Worm (Caenorhabditis elegans) whole organism, early embryonic: ENCODE measurements around the gene acs-7.

Experiments used
- B0310.2 ChIP-seq: sonication (generic microtip); optimal IDR thresholded peaks from 2 replicates; lab custom pipeline; 2016; ENCODE audit warnings: mild to moderate bottlenecking, missing genetic modification characterization, missing compliant biosample characterization
- ama-1 ChIP-seq: fragments of 150-350 bp; optimal IDR thresholded peaks from 2 replicates; lab custom pipeline; 2014
- ceh-13 ChIP-seq: fragments of 200-800 bp; sonication (Bioruptor generic); optimal IDR thresholded peaks from 2 replicates; lab custom pipeline; 2018; ENCODE audit warnings: mild to moderate bottlenecking, missing genetic modification characterization, missing compliant biosample characterization
- flt-1 ChIP-seq: fragments of 200-800 bp; sonication (Bioruptor generic); IDR thresholded peaks from 2 replicates; pipeline ENCODE4 v1.3.6; 2022; ENCODE audit warnings: missing genetic modification characterization, missing compliant biosample characterization
- pes-1 ChIP-seq: fragments of 200-800 bp; sonication (Bioruptor generic); IDR thresholded peaks from 2 replicates; pipeline ENCODE4 v1.3.6; 2022; ENCODE audit warnings: missing genetic modification reagents, missing genetic modification characterization, missing compliant biosample characterization
- scrt-1 ChIP-seq: fragments of 200-800 bp; sonication (Bioruptor generic); IDR thresholded peaks from 2 replicates; pipeline ENCODE4 v1.3.6; 2022; ENCODE audit warnings: missing genetic modification characterization, missing compliant biosample characterization
- sea-1 ChIP-seq: fragments of 200-800 bp; sonication (Bioruptor generic); conservative IDR thresholded peaks from 2 replicates; pipeline ENCODE4 v1.3.6; 2022; ENCODE audit warnings: missing genetic modification characterization, missing compliant biosample characterization
- tbx-11 ChIP-seq: fragments of 200-800 bp; sonication (Bioruptor generic); IDR thresholded peaks from 2 replicates; pipeline ENCODE4 v1.3.6; 2022; ENCODE audit warnings: missing genetic modification characterization, missing compliant biosample characterization
- tbx-37 ChIP-seq: fragments of 200-800 bp; sonication (Bioruptor generic); conservative IDR thresholded peaks from 2 replicates; pipeline ENCODE4 v1.3.6; 2022; ENCODE audit warnings: missing genetic modification reagents, missing genetic modification characterization, missing compliant biosample characterization
- tra-4 ChIP-seq: sonication (generic microtip); optimal IDR thresholded peaks from 2 replicates; lab custom pipeline; 2017; ENCODE audit warnings: missing genetic modification characterization, missing compliant biosample characterization

ce11 chrII:9268983-9269382 is 22.8 kb upstream of the acs-7 start:
- no peak for TF ChIP-seq scrt-1 (GFP tag; lab: Robert Waterston, UW)
- no peak for TF ChIP-seq tbx-11 (GFP tag; lab: Robert Waterston, UW)
- TF ChIP-seq tra-4 (tag; lab: Kevin White, UChicago), result no peak
- TF ChIP-seq ama-1 (lab: Kevin White, UChicago), result no peak
- TF ChIP-seq pes-1 (GFP tag; lab: Robert Waterston, UW), result peak; percentile 56
- TF ChIP-seq tbx-37 (GFP tag; lab: Robert Waterston, UW), result no peak
- no peak for TF ChIP-seq sea-1 (GFP tag; lab: Robert Waterston, UW)
- no peak for TF ChIP-seq ceh-13 (GFP tag; lab: Kevin White, UChicago)
- no peak for TF ChIP-seq B0310.2
- no peak for TF ChIP-seq flt-1 (GFP tag; lab: Robert Waterston, UW)
